Worm (Caenorhabditis elegans) whole organism, L4 larva: Measurements from ENCODE around the gene srx-110.

Experiments
- ama-1 ChIP-seq: fragments of 150-350 bp; optimal IDR thresholded peaks from 2 replicates; lab custom pipeline; 2014; ENCODE audit warnings: inconsistent platforms, mixed read lengths
- fkh-10 ChIP-seq: fragments of 150-350 bp; optimal IDR thresholded peaks from 2 replicates; lab custom pipeline; 2014; ENCODE audit warnings: missing biosample characterization, missing genetic modification reagents, missing genetic modification characterization
- mes-2 ChIP-seq: sonication (generic microtip); optimal IDR thresholded peaks from 2 replicates; lab custom pipeline; 2016; ENCODE audit warnings: missing genotype, mild to moderate bottlenecking, missing genetic modification characterization, missing compliant biosample characterization; ENCODE audit not compliant: poor library complexity, severe bottlenecking
- nhr-237 ChIP-seq: sonication (generic microtip); optimal IDR thresholded peaks from 2 replicates; lab custom pipeline; 2017; ENCODE audit warnings: missing biosample characterization, missing genetic modification characterization
- nhr-28 ChIP-seq: fragments of 150-350 bp; optimal IDR thresholded peaks from 2 replicates; lab custom pipeline; 2014; ENCODE audit warnings: missing biosample characterization, missing genetic modification characterization
- skn-1 ChIP-seq: fragments of 150-350 bp; optimal IDR thresholded peaks from 2 replicates; lab custom pipeline; 2014; ENCODE audit warnings: missing biosample characterization, missing genetic modification characterization
- snpc-4 ChIP-seq: fragments of 150-350 bp; optimal IDR thresholded peaks from 2 replicates; lab custom pipeline; 2014; ENCODE audit warnings: missing biosample characterization, missing genetic modification characterization
- zag-1 ChIP-seq: fragments of 150-350 bp; optimal IDR thresholded peaks from 2 replicates; lab custom pipeline; 2014; ENCODE audit warnings: missing biosample characterization, missing genetic modification characterization
- ztf-7 ChIP-seq: fragments of 150-350 bp; optimal IDR thresholded peaks from 2 replicates; lab custom pipeline; 2014; ENCODE audit warnings: missing biosample characterization, missing genetic modification characterization

- TF ChIP-seq nhr-237 (tag; lab: Kevin White, UChicago) (no peak), ama-1 (lab: Kevin White, UChicago) (no peak), skn-1 (no peak), fkh-10 (no peak), snpc-4 (tag; lab: Kevin White, UChicago) (no peak), zag-1 (no peak), ztf-7 (tag; lab: Kevin White, UChicago) (no peak), nhr-28 (tag; lab: Kevin White, UChicago) (no peak), mes-2 (tag; lab: Kevin White, UChicago) (no peak)
Observed at ce11 chrII:3663796-3664195, 45.6 kb upstream of the srx-110 start, which contains the start of gene F19B10.6.
